Worm (Caenorhabditis elegans): Measurements from ENCODE around the gene F26D10.13.

The F26D10.13 gene

DNA sequence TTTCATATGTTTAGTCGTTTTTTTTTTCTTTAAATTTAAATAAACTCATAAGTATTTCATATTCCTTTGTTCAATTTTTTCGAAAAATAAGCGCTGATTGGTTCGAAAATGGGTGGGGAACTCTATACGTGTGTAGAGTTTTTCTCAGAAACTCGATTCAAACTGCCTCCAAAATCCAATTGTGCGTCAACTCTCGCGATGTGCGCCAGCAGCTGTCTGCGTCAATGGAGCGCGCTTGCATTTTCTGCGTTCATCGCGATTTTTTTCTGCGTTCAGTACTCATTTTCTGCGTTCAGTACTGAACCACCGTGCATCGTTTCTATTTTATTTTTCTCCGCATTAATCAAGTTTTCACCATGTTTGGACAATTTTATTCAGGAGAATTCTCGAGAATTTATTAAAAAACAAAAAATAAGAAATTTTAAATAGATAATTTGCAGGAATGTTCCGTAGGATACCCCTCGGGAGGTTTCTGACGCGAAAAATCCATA is 14.9 kb downstream of the F26D10.13 start, which contains the start of gene eelo-2 (continued):
- TF ChIP-seq ZK337.2 (GFP tag; IDR thresholded peaks at IDR 0.05) (peak; percentile 70; the same call in 1 of the 2 replicates), Y105C5A.15 (GFP tag; IDR thresholded peaks at IDR 0.05) (0 out of 2 replicates have a peak, but pooled peaks have one; percentile 19), daf-19 (GFP tag; conservative IDR thresholded peaks at IDR 0.05) (peak; percentile 85; the same call in 1 of the 2 replicates), nhr-111 (GFP tag; optimal IDR thresholded peaks at IDR 0.05) (no peak), set-16 (GFP tag; IDR thresholded peaks at IDR 0.05) (peak; percentile 68)

DNA sequence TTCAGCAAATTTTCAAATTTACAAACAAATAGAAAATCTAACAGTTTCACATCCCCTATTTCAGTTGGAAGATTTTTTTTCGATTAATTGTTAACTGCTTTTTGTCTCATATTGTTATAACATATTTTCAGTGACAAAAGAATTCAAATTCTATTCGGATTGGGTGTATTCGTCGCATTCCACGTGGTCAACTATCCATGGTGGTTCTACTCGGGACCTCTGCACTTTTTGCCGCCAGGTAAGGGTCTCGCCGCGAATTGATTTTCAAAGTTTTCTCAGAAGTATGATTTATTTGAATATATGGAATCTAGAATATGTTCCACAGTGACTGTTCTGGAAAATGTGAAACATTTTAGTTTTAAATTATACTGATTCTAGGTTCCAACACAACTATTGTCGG is 16.1 kb downstream of the F26D10.13 start:
- no peak for TF ChIP-seq ama-1 (optimal IDR thresholded peaks at IDR 0.05)
- TF ChIP-seq mxl-3 (GFP tag; optimal IDR thresholded peaks at IDR 0.05): no peak
- peak in 1 of 2 experiments; percentile 95 for TF ChIP-seq unc-62 (GFP tag; optimal IDR thresholded peaks at IDR 0.05 in 1 of 2)
- TF ChIP-seq unc-62 (tag; optimal IDR thresholded peaks at IDR 0.05): no peak

DNA sequence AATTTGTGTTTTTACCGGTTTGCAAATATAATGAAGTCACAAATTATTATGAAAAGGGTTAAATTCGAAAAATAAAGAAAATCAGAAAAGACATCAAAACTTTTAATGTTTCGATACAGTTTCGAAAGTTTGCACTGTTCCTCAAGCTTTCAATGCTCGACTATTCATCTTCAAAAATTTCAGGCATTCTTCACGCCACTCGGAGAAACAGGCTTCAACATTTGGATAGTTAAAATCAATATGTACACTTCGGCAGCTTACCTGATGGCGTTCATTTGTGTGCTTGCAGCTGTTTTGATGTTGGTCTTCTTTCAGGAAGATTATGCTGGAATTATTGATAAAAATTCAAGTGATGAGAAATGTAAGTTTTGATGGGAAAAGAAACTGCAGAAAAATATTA is 17.4 kb downstream of the F26D10.13 start:
- peak; percentile 95 for TF ChIP-seq aha-1 (tag)
- peak in 1 of 2 experiments; percentile 46 for TF ChIP-seq unc-62 (GFP tag; optimal IDR thresholded peaks at IDR 0.05 in 1 of 2)
- no peak for TF ChIP-seq unc-62 (tag; optimal IDR thresholded peaks at IDR 0.05)
- no peak for TF ChIP-seq ceh-44 (GFP tag; IDR thresholded peaks at IDR 0.05)

DNA sequence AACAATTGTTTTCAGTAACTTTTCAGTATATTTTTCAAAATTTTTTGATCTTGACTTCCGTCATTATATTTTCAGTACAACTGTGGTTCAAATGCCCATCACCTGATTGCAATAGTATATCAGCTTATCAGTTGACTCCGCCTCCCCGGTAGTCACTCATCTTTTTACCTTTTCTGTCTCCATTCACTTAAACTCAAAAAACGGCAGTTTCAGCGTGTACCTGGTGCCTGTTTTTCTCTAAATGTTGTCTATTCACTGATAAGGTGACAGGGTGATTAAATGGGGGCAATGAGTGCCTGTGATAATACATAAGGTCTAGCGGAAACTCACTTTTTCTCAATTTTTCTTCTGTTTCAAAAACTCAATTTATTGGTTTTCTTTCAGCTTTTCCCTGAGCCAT is 19.4 kb downstream of the F26D10.13 start, which contains the start of gene ZK550.2:
TSS of gene ZK550.2 (plus strand) at position 385 of the 400 bp plus-strand sequence.
- TF ChIP-seq lin-1 (GFP tag; IDR thresholded peaks at IDR 0.05) (peak; percentile 96), fos-1 (tag; optimal IDR thresholded peaks at IDR 0.05) (peak; percentile 68), lin-39 (tag; optimal IDR thresholded peaks at IDR 0.05) (no peak), mdl-1 (tag; optimal IDR thresholded peaks at IDR 0.05) (peak in 1 of 2 experiments; percentile 33), nhr-77 (tag; optimal IDR thresholded peaks at IDR 0.05) (peak; percentile 92), nhr-102 (tag; optimal IDR thresholded peaks at IDR 0.05) (no peak), unc-130 (GFP tag; optimal IDR thresholded peaks at IDR 0.05) (no peak), mxl-3 (GFP tag; optimal IDR thresholded peaks at IDR 0.05) (peak; percentile 60), dmd-8 (GFP tag; IDR thresholded peaks at IDR 0.05) (no peak), ceh-62 (tag; optimal IDR thresholded peaks at IDR 0.05) (no peak), hlh-30 (tag; optimal IDR thresholded peaks at IDR 0.05; ENCODE audit: insufficient read depth) (peak; percentile 74), mes-2 (tag; optimal IDR thresholded peaks at IDR 0.05; ENCODE audit: poor library complexity, severe bottlenecking) (no peak), ZK337.2 (GFP tag; IDR thresholded peaks at IDR 0.05) (no peak), ztf-11 (tag; optimal IDR thresholded peaks at IDR 0.05) (no peak), madf-5 (GFP tag; IDR thresholded peaks at IDR 0.05) (no peak), daf-16 (GFP tag; optimal IDR thresholded peaks at IDR 0.05) (peak in 1 of 2 experiments; percentile 32), daf-16 (tag; optimal IDR thresholded peaks at IDR 0.05) (peak; percentile 95), unc-39 (tag; optimal IDR thresholded peaks at IDR 0.05) (no peak), aly-2 (tag; optimal IDR thresholded peaks at IDR 0.05) (no peak), F44E2.7 (GFP tag; IDR thresholded peaks at IDR 0.05) (no peak), unc-62 (GFP tag; optimal IDR thresholded peaks at IDR 0.05 in 1 of 2) (peak in 1 of 2 experiments; percentile 63), unc-62 (tag; optimal IDR thresholded peaks at IDR 0.05) (no peak), nhr-76 (tag; optimal IDR thresholded peaks at IDR 0.05) (no peak), attf-4 (tag; optimal IDR thresholded peaks at IDR 0.05) (no peak), hlh-11 (tag; optimal IDR thresholded peaks at IDR 0.05) (peak; percentile 95), skn-1 (tag; optimal IDR thresholded peaks at IDR 0.05) (no peak), mdt-29 (GFP tag; IDR thresholded peaks at IDR 0.05) (0 out of 2 replicates have a peak, but pooled peaks have one; percentile 10), dve-1 (tag; optimal IDR thresholded peaks at IDR 0.05; ENCODE audit: insufficient read depth) (peak; percentile 90), nhr-42 (GFP tag; IDR thresholded peaks at IDR 0.05) (no peak), saeg-2 (GFP tag; IDR thresholded peaks at IDR 0.05) (0 out of 2 replicates have a peak, but pooled peaks have one; percentile 35), daf-8 (GFP tag; IDR thresholded peaks at IDR 0.05) (no peak), dmd-9 (GFP tag; IDR thresholded peaks at IDR 0.05) (no peak), zag-1 (tag; optimal IDR thresholded peaks at IDR 0.05) (no peak), sdz-12 (GFP tag; optimal IDR thresholded peaks at IDR 0.05) (no peak), nhr-41 (GFP tag; IDR thresholded peaks at IDR 0.05) (peak; percentile 84), ceh-82 (tag; optimal IDR thresholded peaks at IDR 0.05) (no peak), dmd-6 (GFP tag; IDR thresholded peaks at IDR 0.05) (peak; percentile 98), mep-1 (tag; optimal IDR thresholded peaks at IDR 0.05) (peak; percentile 46), T26A8.4 (GFP tag; IDR thresholded peaks at IDR 0.05) (no peak)
